Worm (Caenorhabditis elegans) whole organism, L4 larva: ENCODE measurements around the gene Y37D8A.6.

Experiments used
- D1046.2 ChIP-seq: fragments of 200-800 bp; sonication (Bioruptor generic); IDR thresholded peaks from 2 replicates; pipeline ENCODE4 v1.3.6; 2022; ENCODE audit warnings: missing genetic modification characterization, missing compliant biosample characterization
- F10B5.3 ChIP-seq: sonication (generic microtip); optimal IDR thresholded peaks from 2 replicates; lab custom pipeline; 2016; ENCODE audit warnings: mild to moderate bottlenecking, missing genetic modification characterization, missing compliant biosample characterization
- F44E2.7 ChIP-seq: fragments of 200-800 bp; sonication (Bioruptor generic); IDR thresholded peaks from 2 replicates; pipeline ENCODE4 v2.1.2; 2022; ENCODE audit warnings: missing genetic modification characterization, missing compliant biosample characterization
- F49E8.2 ChIP-seq: sonication (generic microtip); optimal IDR thresholded peaks from 2 replicates; lab custom pipeline; 2016; ENCODE audit warnings: missing compliant biosample characterization, mild to moderate bottlenecking, missing genetic modification characterization, borderline replicate concordance
- T20F7.1 ChIP-seq: fragments of 200-800 bp; sonication (Bioruptor generic); optimal IDR thresholded peaks from 2 replicates; lab custom pipeline; 2018; ENCODE audit warnings: mild to moderate bottlenecking, missing genetic modification characterization, missing compliant biosample characterization
- T26A8.4 ChIP-seq: fragments of 200-800 bp; sonication (Bioruptor generic); IDR thresholded peaks from 2 replicates; pipeline ENCODE4 v1.3.6; 2022; ENCODE audit warnings: missing genetic modification characterization, missing compliant biosample characterization
- Y5F2A.4 ChIP-seq: fragments of 200-800 bp; sonication (Bioruptor generic); optimal IDR thresholded peaks from 2 replicates; lab custom pipeline; 2018; ENCODE audit warnings: mild to moderate bottlenecking, missing genetic modification characterization, missing compliant biosample characterization
- aha-1 ChIP-seq: fragments of 150-350 bp; peaks from one replicate; lab custom pipeline; 2014; ENCODE audit warnings: missing biosample characterization, missing genetic modification characterization
- ama-1 ChIP-seq: fragments of 150-350 bp; optimal IDR thresholded peaks from 2 replicates; lab custom pipeline; 2014; ENCODE audit warnings: inconsistent platforms, mixed read lengths
- arid-1 ChIP-seq: fragments of 200-800 bp; sonication (Bioruptor generic); conservative IDR thresholded peaks from 2 replicates; pipeline ENCODE4 v1.3.6; 2022; ENCODE audit warnings: missing genetic modification reagents, missing genetic modification characterization, missing compliant biosample characterization
- ceh-20 ChIP-seq: fragments of 200-800 bp; sonication (Bioruptor generic); IDR thresholded peaks from 2 replicates; pipeline ENCODE4 v1.3.6; 2022; ENCODE audit warnings: missing genetic modification reagents, missing genetic modification characterization, missing compliant biosample characterization
- ces-1 ChIP-seq: fragments of 150-350 bp; sonication (generic microtip); optimal IDR thresholded peaks from 4 replicates; lab custom pipeline; 2014; ENCODE audit warnings: missing biosample characterization, missing genetic modification reagents, missing genetic modification characterization
- ctbp-1 ChIP-seq: fragments of 200-800 bp; sonication (Bioruptor generic); IDR thresholded peaks from 2 replicates; pipeline ENCODE4 v1.3.6; 2022; ENCODE audit warnings: missing genetic modification reagents, missing genetic modification characterization, missing compliant biosample characterization
- daf-16 ChIP-seq, 3 experiments: sonication (generic microtip); optimal IDR thresholded peaks; 2 replicates each; lab custom pipeline; 2016 to 2017; ENCODE audit warnings: missing genetic modification characterization in 3 of 3, missing genetic modification reagents in 3 of 3, mild to moderate bottlenecking in 2 of 3, missing compliant biosample characterization in 2 of 3, missing biosample characterization in 1 of 3, moderate library complexity in 1 of 3
- daf-19 ChIP-seq: fragments of 200-800 bp; sonication (Bioruptor generic); conservative IDR thresholded peaks from 2 replicates; pipeline ENCODE4 v1.3.6; 2022; ENCODE audit warnings: missing genetic modification characterization, missing compliant biosample characterization
- dmd-6 ChIP-seq: fragments of 200-800 bp; sonication (Bioruptor generic); IDR thresholded peaks from 2 replicates; pipeline ENCODE4 v1.3.6; 2022; ENCODE audit warnings: missing genetic modification reagents, missing genetic modification characterization, missing compliant biosample characterization
- duxl-1 ChIP-seq: sonication (generic microtip); optimal IDR thresholded peaks from 2 replicates; lab custom pipeline; 2016; ENCODE audit warnings: mild to moderate bottlenecking, missing genetic modification characterization, moderate library complexity, missing compliant biosample characterization; ENCODE audit not compliant: poor library complexity
- dve-1 ChIP-seq: sonication (generic microtip); optimal IDR thresholded peaks from 2 replicates; lab custom pipeline; 2017; ENCODE audit warnings: antibody characterized with exemption, mild to moderate bottlenecking, missing genetic modification characterization, missing compliant biosample characterization; ENCODE audit not compliant: insufficient read depth
- egl-27 ChIP-seq: sonication (generic microtip); optimal IDR thresholded peaks from 3 replicates; lab custom pipeline; 2017; ENCODE audit warnings: missing biosample characterization, missing genetic modification reagents, missing genetic modification characterization
- egl-43 ChIP-seq: fragments of 200-800 bp; sonication (Bioruptor generic); IDR thresholded peaks from 2 replicates; pipeline ENCODE4 v1.3.6; 2022; ENCODE audit warnings: missing genetic modification reagents, missing genetic modification characterization, missing compliant biosample characterization
- fkh-10 ChIP-seq: fragments of 150-350 bp; optimal IDR thresholded peaks from 2 replicates; lab custom pipeline; 2014; ENCODE audit warnings: missing biosample characterization, missing genetic modification reagents, missing genetic modification characterization
- hlh-11 ChIP-seq: fragments of 200-800 bp; sonication (Bioruptor generic); optimal IDR thresholded peaks from 2 replicates; lab custom pipeline; 2018; ENCODE audit warnings: mild to moderate bottlenecking, missing genetic modification characterization, missing compliant biosample characterization
- hmg-1.1 ChIP-seq: fragments of 200-800 bp; sonication (Bioruptor generic); IDR thresholded peaks from 2 replicates; pipeline ENCODE4 v1.3.6; 2022; ENCODE audit warnings: missing genetic modification reagents, missing genetic modification characterization, missing compliant biosample characterization
- lin-13 ChIP-seq: fragments of 150-350 bp; optimal IDR thresholded peaks from 2 replicates; lab custom pipeline; 2014; ENCODE audit warnings: missing biosample characterization, missing genetic modification reagents, missing genetic modification characterization
- lin-29 ChIP-seq: fragments of 200-800 bp; sonication (Bioruptor generic); IDR thresholded peaks from 2 replicates; pipeline ENCODE4 v1.3.6; 2022; ENCODE audit warnings: missing genetic modification reagents, missing genetic modification characterization, missing compliant biosample characterization
- lin-38 ChIP-seq: fragments of 200-800 bp; sonication (Bioruptor generic); IDR thresholded peaks from 2 replicates; pipeline ENCODE4 v1.3.6; 2022; ENCODE audit warnings: missing genetic modification reagents, missing genetic modification characterization, missing compliant biosample characterization
- lsy-2 ChIP-seq, 2 experiments: fragments of 150-350 bp in 1 of 2; sonication (generic microtip) in 1 of 2; optimal IDR thresholded peaks; 2 replicates each; lab custom pipeline; 2014 to 2017; ENCODE audit warnings: missing biosample characterization in 2 of 2, missing genetic modification characterization in 2 of 2
- madf-5 ChIP-seq, 2 experiments: fragments of 200-800 bp; sonication (Bioruptor generic); IDR thresholded peaks; 2 replicates each; pipeline ENCODE4 v1.3.6; 2022; ENCODE audit warnings: missing compliant biosample characterization in 2 of 2, missing genetic modification characterization in 2 of 2
- mdl-1 ChIP-seq, 2 experiments: fragments of 150-350 bp in 1 of 2; sonication (generic microtip) in 1 of 2; optimal IDR thresholded peaks; 2 replicates each; lab custom pipeline; 2014 to 2017; ENCODE audit warnings: missing biosample characterization in 2 of 2, missing genetic modification characterization in 2 of 2
- mdt-29 ChIP-seq: fragments of 200-800 bp; sonication (Bioruptor generic); IDR thresholded peaks from 2 replicates; pipeline ENCODE4 v1.3.6; 2022; ENCODE audit warnings: missing genetic modification reagents, missing genetic modification characterization, missing compliant biosample characterization
- mep-1 ChIP-seq: fragments of 150-350 bp; sonication (generic microtip); optimal IDR thresholded peaks from 3 replicates; lab custom pipeline; 2014; ENCODE audit warnings: missing biosample characterization, missing genetic modification characterization
- mes-2 ChIP-seq: sonication (generic microtip); optimal IDR thresholded peaks from 2 replicates; lab custom pipeline; 2016; ENCODE audit warnings: missing genotype, mild to moderate bottlenecking, missing genetic modification characterization, missing compliant biosample characterization; ENCODE audit not compliant: poor library complexity, severe bottlenecking
- mxl-2 ChIP-seq: fragments of 200-800 bp; sonication (Bioruptor generic); conservative IDR thresholded peaks from 2 replicates; pipeline ENCODE4 v1.3.6; 2022; ENCODE audit warnings: missing genetic modification reagents, missing genetic modification characterization, missing compliant biosample characterization
- nhr-102 ChIP-seq: sonication (generic microtip); optimal IDR thresholded peaks from 2 replicates; lab custom pipeline; 2016; ENCODE audit warnings: mild to moderate bottlenecking, missing genetic modification characterization, moderate library complexity, missing compliant biosample characterization
- nhr-237 ChIP-seq: sonication (generic microtip); optimal IDR thresholded peaks from 2 replicates; lab custom pipeline; 2017; ENCODE audit warnings: missing biosample characterization, missing genetic modification characterization
- nhr-25 ChIP-seq: sonication (generic microtip); optimal IDR thresholded peaks from 2 replicates; lab custom pipeline; 2017; ENCODE audit warnings: missing genetic modification characterization, mild to moderate bottlenecking, missing compliant biosample characterization, antibody characterized with exemption, moderate library complexity, borderline replicate concordance; ENCODE audit not compliant: insufficient read depth
- nhr-48 ChIP-seq: sonication (generic microtip); optimal IDR thresholded peaks from 2 replicates; lab custom pipeline; 2016; ENCODE audit warnings: mild to moderate bottlenecking, missing genetic modification characterization, missing compliant biosample characterization
- pha-4 ChIP-seq, 2 experiments: fragments of 150-350 bp in 1 of 2; fragments of 200-800 bp in 1 of 2; sonication (Bioruptor generic) in 1 of 2; IDR thresholded peaks in 1 of 2; optimal IDR thresholded peaks in 1 of 2; 2 replicates each; pipeline versions ENCODE4 v1.3.6 to Lab custom; 2014 to 2022; ENCODE audit warnings: missing genetic modification characterization in 2 of 2, missing genetic modification reagents in 2 of 2, missing biosample characterization in 1 of 2, missing compliant biosample characterization in 1 of 2
- php-3 ChIP-seq: fragments of 200-800 bp; sonication (Bioruptor generic); IDR thresholded peaks from 2 replicates; pipeline ENCODE4 v1.3.6; 2022; ENCODE audit warnings: missing genetic modification reagents, missing genetic modification characterization, missing compliant biosample characterization
- sdz-12 ChIP-seq: fragments of 200-800 bp; sonication (Bioruptor generic); optimal IDR thresholded peaks from 2 replicates; lab custom pipeline; 2018; ENCODE audit warnings: mild to moderate bottlenecking, missing genetic modification characterization, missing compliant biosample characterization
- snpc-1.2 ChIP-seq: fragments of 200-800 bp; sonication (Bioruptor generic); IDR thresholded peaks from 2 replicates; pipeline ENCODE4 v1.3.6; 2022; ENCODE audit warnings: missing genetic modification reagents, missing genetic modification characterization, missing compliant biosample characterization
- spr-1 ChIP-seq: sonication (generic microtip); optimal IDR thresholded peaks from 2 replicates; lab custom pipeline; 2016; ENCODE audit warnings: mild to moderate bottlenecking, missing genetic modification characterization, missing compliant biosample characterization
- spr-3 ChIP-seq: fragments of 200-800 bp; sonication (Bioruptor generic); optimal IDR thresholded peaks from 2 replicates; lab custom pipeline; 2018; ENCODE audit warnings: mild to moderate bottlenecking, missing genetic modification characterization, missing compliant biosample characterization
- tra-1 ChIP-seq: fragments of 200-800 bp; sonication (Bioruptor generic); IDR thresholded peaks from 2 replicates; pipeline ENCODE4 v1.3.6; 2022; ENCODE audit warnings: missing genetic modification reagents, missing genetic modification characterization, missing compliant biosample characterization
- zag-1 ChIP-seq: fragments of 150-350 bp; optimal IDR thresholded peaks from 2 replicates; lab custom pipeline; 2014; ENCODE audit warnings: missing biosample characterization, missing genetic modification characterization
- zfp-3 ChIP-seq: fragments of 200-800 bp; sonication (Bioruptor generic); conservative IDR thresholded peaks from 2 replicates; pipeline ENCODE4 v1.3.6; 2022; ENCODE audit warnings: missing genetic modification reagents, missing genetic modification characterization, missing compliant biosample characterization
- zip-2 ChIP-seq: fragments of 150-350 bp; optimal IDR thresholded peaks from 2 replicates; lab custom pipeline; 2014; ENCODE audit warnings: missing biosample characterization, missing genetic modification characterization

Gene Y37D8A.6

DNA sequence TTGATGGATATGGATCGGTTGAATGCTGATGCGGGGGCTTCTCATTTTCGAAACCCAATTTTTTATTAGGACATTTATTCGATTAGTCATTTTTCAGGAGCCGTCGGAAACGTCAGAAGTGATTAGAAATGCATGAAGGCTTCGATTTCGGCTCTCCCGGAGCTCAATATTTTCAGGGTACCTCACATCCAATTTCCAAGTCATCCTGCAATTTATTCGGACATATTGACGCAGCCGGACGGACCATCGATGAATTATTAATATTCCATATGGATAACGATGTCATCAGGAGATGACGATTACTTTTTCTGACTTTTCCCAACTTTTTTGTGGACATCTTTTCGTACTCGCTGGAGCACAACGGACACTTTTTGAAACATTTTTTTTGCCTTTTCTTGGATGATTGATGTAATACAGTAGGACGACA is 36.5 kb upstream of the Y37D8A.6 start:
- no peak for TF ChIP-seq T20F7.1
- no peak; the same call in 1 of the 2 replicates for TF ChIP-seq zfp-3 (GFP tag; lab: Robert Waterston, UW)
- TF ChIP-seq php-3 (GFP tag; lab: Robert Waterston, UW) = 0 out of 2 replicates have a peak, but pooled peaks have one; percentile 34
- peak in 1 of 2 experiments; percentile 68 for TF ChIP-seq lsy-2 (tag; optimal IDR thresholded peaks at IDR 0.05; lab: Kevin White, UChicago)
- TF ChIP-seq F10B5.3 = peak; percentile 11
- no peak for TF ChIP-seq daf-16 (GFP tag; optimal IDR thresholded peaks at IDR 0.05; lab: Kevin White, UChicago)
- peak; percentile 32 for TF ChIP-seq daf-16 (tag; optimal IDR thresholded peaks at IDR 0.05; lab: Kevin White, UChicago)
- TF ChIP-seq mdt-29 (GFP tag; lab: Robert Waterston, UW) = peak; percentile 33; the same call in 1 of the 2 replicates
- peak; percentile 71; the same call in 1 of the 2 replicates for TF ChIP-seq snpc-1.2
- peak; percentile 34 for TF ChIP-seq dve-1
- TF ChIP-seq ceh-20 (GFP tag; lab: Robert Waterston, UW) = no peak
- TF ChIP-seq egl-27 (tag; lab: Kevin White, UChicago) = no peak
- peak; percentile 12; the same call in 1 of the 2 replicates for TF ChIP-seq dmd-6 (GFP tag; lab: Robert Waterston, UW)
- no peak for TF ChIP-seq zag-1
- TF ChIP-seq mxl-2 (GFP tag; lab: Robert Waterston, UW) = no peak
- no peak for TF ChIP-seq lin-13 (GFP tag; lab: Kevin White, UChicago)
- peak; percentile 78 for TF ChIP-seq nhr-102 (tag; lab: Kevin White, UChicago)
- TF ChIP-seq daf-19 = no peak
- TF ChIP-seq madf-5 (GFP tag; IDR thresholded peaks at IDR 0.05; lab: Robert Waterston, UW) = 0 out of 4 replicates have a peak, but pooled peaks of 1 of the 2 experiments have one; percentile 51
- TF ChIP-seq lin-38 (GFP tag; lab: Robert Waterston, UW) = peak; percentile 72
- peak; percentile 1 for TF ChIP-seq zip-2
- TF ChIP-seq Y5F2A.4 (GFP tag; lab: Kevin White, UChicago) = peak; percentile 20
- 0 out of 2 replicates have a peak, but pooled peaks have one; percentile 10 for TF ChIP-seq hmg-1.1 (GFP tag; lab: Robert Waterston, UW)
- TF ChIP-seq mep-1 (tag; lab: Kevin White, UChicago) = peak; percentile 64
- peak; percentile 64 for TF ChIP-seq spr-1 (tag; lab: Kevin White, UChicago)
- TF ChIP-seq duxl-1 (tag; lab: Kevin White, UChicago) = peak; percentile 66
- TF ChIP-seq T26A8.4 (GFP tag; lab: Robert Waterston, UW) = peak; percentile 73
- TF ChIP-seq nhr-48 (tag; lab: Kevin White, UChicago) = no peak
- no peak for TF ChIP-seq fkh-10 (GFP tag; lab: Kevin White, UChicago)
- peak; percentile 85 for TF ChIP-seq aha-1
- peak; percentile 91 for TF ChIP-seq ama-1 (lab: Kevin White, UChicago)
- TF ChIP-seq mes-2 = peak; percentile 1
- TF ChIP-seq F49E8.2 (tag; lab: Kevin White, UChicago) = peak; percentile 26
- TF ChIP-seq hlh-11 = peak; percentile 8
- TF ChIP-seq arid-1 (GFP tag; lab: Robert Waterston, UW) = peak; percentile 69
- peak; percentile 53; the same call in 1 of the 2 replicates for TF ChIP-seq pha-4 (GFP tag; IDR thresholded peaks at IDR 0.05; lab: Robert Waterston, UW)
- no peak for TF ChIP-seq pha-4 (tag; optimal IDR thresholded peaks at IDR 0.05; lab: Kevin White, UChicago)
- TF ChIP-seq ctbp-1 (GFP tag; lab: Robert Waterston, UW) = 0 out of 2 replicates have a peak, but pooled peaks have one; percentile 34

DNA sequence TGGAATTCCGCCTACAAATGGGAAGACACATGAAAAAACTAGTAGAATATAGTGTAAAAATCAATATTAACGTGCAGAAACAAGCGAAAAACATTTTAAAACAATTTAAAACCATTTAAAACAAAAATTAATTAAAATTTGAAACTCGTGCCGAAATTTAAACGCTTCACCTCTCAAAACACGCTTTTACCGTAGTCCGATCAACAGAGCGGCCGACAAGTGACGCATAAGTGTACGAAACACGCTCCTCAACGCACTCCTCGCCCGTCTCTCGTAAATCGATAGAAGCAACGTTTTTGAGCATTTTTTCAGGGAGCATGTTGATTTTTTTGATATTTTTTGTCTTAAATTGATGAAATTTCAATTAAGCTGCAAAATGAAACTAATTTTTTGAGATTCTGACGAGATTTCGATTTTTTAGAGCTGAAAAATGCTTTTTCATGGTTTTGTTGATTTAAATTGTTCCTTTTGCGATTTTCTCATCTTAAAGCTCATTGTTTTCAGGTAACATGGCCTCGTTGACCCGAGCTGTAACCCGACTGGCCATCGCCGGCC is 35.0 kb upstream of the Y37D8A.6 start, which contains the start of gene cox-5A:
TSS of gene cox-5A (plus strand) at position 505 of the 555 bp plus-strand sequence.
- TF ChIP-seq spr-3 (GFP tag; lab: Kevin White, UChicago) = peak; percentile 99
- TF ChIP-seq madf-5 (GFP tag; IDR thresholded peaks at IDR 0.05; lab: Robert Waterston, UW) = peak; percentile 72 to 74; a peak in 2 of 4 replicates
- TF ChIP-seq mxl-2 (GFP tag; lab: Robert Waterston, UW) = peak; percentile 76; the same call in 1 of the 2 replicates
- TF ChIP-seq arid-1 (GFP tag; lab: Robert Waterston, UW) = peak; percentile 98
- peak; percentile 96 for TF ChIP-seq nhr-25 (tag; lab: Kevin White, UChicago)
- TF ChIP-seq ces-1 (GFP tag; lab: Kevin White, UChicago) = peak; percentile 89
- TF ChIP-seq sdz-12 (GFP tag; lab: Kevin White, UChicago) = peak; percentile 81
- peak; percentile 92; the same call in 1 of the 2 replicates for TF ChIP-seq F44E2.7
- peak; percentile 96 for TF ChIP-seq tra-1 (GFP tag; lab: Robert Waterston, UW)
- peak; percentile 92 for TF ChIP-seq D1046.2 (GFP tag; lab: Robert Waterston, UW)
- TF ChIP-seq nhr-237 (tag; lab: Kevin White, UChicago) = peak; percentile 66
- TF ChIP-seq egl-43 (GFP tag; lab: Robert Waterston, UW) = peak; percentile 97
- TF ChIP-seq lin-29 (GFP tag; lab: Robert Waterston, UW) = peak; percentile 96
- peak; percentile 99 for TF ChIP-seq T26A8.4 (GFP tag; lab: Robert Waterston, UW)
- peak; percentile 47 to 91 for TF ChIP-seq mdl-1 (tag; optimal IDR thresholded peaks at IDR 0.05; lab: Kevin White, UChicago)
- peak; percentile 100 for TF ChIP-seq lsy-2 (tag; optimal IDR thresholded peaks at IDR 0.05; lab: Kevin White, UChicago)
